Fruit fly (Drosophila melanogaster): ENCODE data around the gene CG15864.

CG15864 gene

DNA sequence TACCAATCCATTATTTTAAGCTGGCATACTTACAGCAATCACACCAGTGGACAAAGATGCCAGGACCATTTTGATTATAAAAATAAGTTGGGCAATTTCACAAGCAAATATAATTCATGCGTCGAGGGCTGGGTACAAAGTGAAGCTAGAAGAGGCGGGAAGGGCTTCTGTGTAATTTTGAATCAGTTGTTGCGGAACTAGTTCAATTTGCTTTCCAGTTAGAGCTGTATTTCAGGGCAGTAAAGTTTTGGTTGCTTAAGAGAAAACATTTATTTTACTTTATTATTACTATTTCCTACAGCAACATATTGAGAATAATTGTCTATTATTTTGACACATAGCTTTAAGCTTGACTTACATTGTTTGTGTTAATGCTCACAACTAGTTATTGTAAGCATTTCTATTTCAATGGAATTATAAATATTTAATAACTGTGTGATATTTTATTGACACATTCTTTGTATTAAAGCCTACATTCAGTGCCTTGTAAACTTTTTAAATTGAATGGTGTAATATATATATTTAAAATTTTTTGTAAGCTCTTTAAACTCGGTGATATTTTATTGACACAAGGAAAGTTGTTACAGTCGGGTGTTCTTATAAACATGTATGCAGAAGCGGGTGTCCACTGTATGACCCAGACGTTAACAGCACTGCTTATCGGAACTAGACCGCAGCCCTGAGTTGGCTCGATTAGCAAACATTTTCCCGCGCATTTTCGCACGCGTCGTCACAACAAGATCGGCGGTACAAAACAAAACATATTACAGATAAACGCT lies 16.3 kb downstream of the CG15864 start, which contains the start of the genes RPA1 and Mcm2 (continued):
- TF ChIP-seq CG42726 (GFP tag; IDR thresholded peaks at IDR 0.05; ENCODE audit: partially characterized antibody) (0 out of 2 replicates have a peak, but pooled peaks have one; percentile 38), nerfin-2 (GFP tag; IDR thresholded peaks at IDR 0.05; ENCODE audit: partially characterized antibody) (no peak), CG14667 (GFP tag; IDR thresholded peaks at IDR 0.05) (peak; percentile 81), CG17912 (GFP tag; optimal IDR thresholded peaks at IDR 0.05) (no peak), CG18476 (GFP tag; optimal IDR thresholded peaks at IDR 0.05) (peak; percentile 50), ab (GFP tag; optimal IDR thresholded peaks at IDR 0.05) (no peak), sqz (GFP tag; optimal IDR thresholded peaks at IDR 0.05) (no peak), CG2116 (GFP tag; optimal IDR thresholded peaks at IDR 0.05) (peak; percentile 97), trh (GFP tag; optimal IDR thresholded peaks at IDR 0.05) (peak; percentile 49), cato (GFP tag; optimal IDR thresholded peaks at IDR 0.05; ENCODE audit: borderline replicate concordance) (peak; percentile 47), ap (GFP tag; IDR thresholded peaks at IDR 0.05) (peak; percentile 60), Sox102F (GFP tag; optimal IDR thresholded peaks at IDR 0.05) (peak; percentile 58), zfh2 (GFP tag; optimal IDR thresholded peaks at IDR 0.05) (peak; percentile 74), amos (GFP tag; IDR thresholded peaks at IDR 0.05; ENCODE audit: partially characterized antibody) (peak; percentile 48), CG14050 (GFP tag; IDR thresholded peaks at IDR 0.05) (peak; percentile 23; the same call in 1 of the 3 replicates), Meics (GFP tag; optimal IDR thresholded peaks at IDR 0.05) (peak; percentile 74), CG7372 (GFP tag; IDR thresholded peaks at IDR 0.05) (peak; percentile 72; the same call in 1 of the 2 replicates), CG17361 (GFP tag; IDR thresholded peaks at IDR 0.05) (peak; percentile 95), gfzf (GFP tag; optimal IDR thresholded peaks at IDR 0.05) (no peak), sens (GFP tag) (peak; percentile 91), CG4820 (GFP tag; optimal IDR thresholded peaks at IDR 0.05) (peak; percentile 74), dan (GFP tag; IDR thresholded peaks at IDR 0.05) (no peak), CG9876 (GFP tag; optimal IDR thresholded peaks at IDR 0.05) (peak; percentile 17), CG12071 (GFP tag; optimal IDR thresholded peaks at IDR 0.05) (no peak), CG10543 (GFP tag; optimal IDR thresholded peaks at IDR 0.05) (peak; percentile 89), Oli (tag; optimal IDR thresholded peaks at IDR 0.05) (peak; percentile 71), CG34376 (GFP tag; optimal IDR thresholded peaks at IDR 0.05) (no peak), sim (GFP tag; IDR thresholded peaks at IDR 0.05) (no peak), CG1832 (GFP tag; optimal IDR thresholded peaks at IDR 0.05) (no peak), HLH54F (GFP tag; optimal IDR thresholded peaks at IDR 0.05) (peak; percentile 71), BEAF-32 (GFP tag; optimal IDR thresholded peaks at IDR 0.05) (peak; percentile 19), Drgx (GFP tag; IDR thresholded peaks at IDR 0.05) (peak; percentile 72), CG13775 (GFP tag; optimal IDR thresholded peaks at IDR 0.05) (peak; percentile 89), CG18764 (GFP tag; optimal IDR thresholded peaks at IDR 0.05) (peak; percentile 66), bigmax (GFP tag; optimal IDR thresholded peaks at IDR 0.05) (no peak), CG6791 (GFP tag; IDR thresholded peaks at IDR 0.05; ENCODE audit: partially characterized antibody) (peak; percentile 43; the same call in 1 of the 3 replicates), her (GFP tag; optimal IDR thresholded peaks at IDR 0.05) (no peak), stc (GFP tag; IDR thresholded peaks at IDR 0.05) (peak; percentile 44; the same call in 1 of the 2 replicates), Hand (GFP tag; optimal IDR thresholded peaks at IDR 0.05) (no peak), jumu (GFP tag; optimal IDR thresholded peaks at IDR 0.05) (peak; percentile 28), lola (GFP tag; optimal IDR thresholded peaks at IDR 0.05) (peak in 1 of 3 experiments; percentile 79), B-H2 (GFP tag; optimal IDR thresholded peaks at IDR 0.05) (peak; percentile 68), Antp (GFP tag; optimal IDR thresholded peaks at IDR 0.05) (peak; percentile 58), CG10654 (GFP tag; optimal IDR thresholded peaks at IDR 0.05) (peak; percentile 70), Ets97D (GFP tag; optimal IDR thresholded peaks at IDR 0.05) (peak; percentile 24), CG3995 (GFP tag; optimal IDR thresholded peaks at IDR 0.05) (peak; percentile 67), gcm (GFP tag; optimal IDR thresholded peaks at IDR 0.05) (peak; percentile 63), CG7928 (GFP tag; optimal IDR thresholded peaks at IDR 0.05) (peak; percentile 93)
